Worm (Caenorhabditis elegans) whole organism, L3 larva: ENCODE results near the gene T16G12.6.

Experiments used
- R02D3.7 ChIP-seq: fragments of 150-350 bp; optimal IDR thresholded peaks from 2 replicates; lab custom pipeline; 2014; ENCODE audit warnings: missing biosample characterization, missing genetic modification characterization
- ceh-28 ChIP-seq: fragments of 150-350 bp; optimal IDR thresholded peaks from 2 replicates; lab custom pipeline; 2014; ENCODE audit warnings: missing biosample characterization, missing genetic modification reagents, missing genetic modification characterization
- ceh-82 ChIP-seq: fragments of 150-350 bp; optimal IDR thresholded peaks from 2 replicates; lab custom pipeline; 2014; ENCODE audit warnings: missing biosample characterization, missing genetic modification characterization
- ceh-9 ChIP-seq: sonication (generic microtip); optimal IDR thresholded peaks from 2 replicates; lab custom pipeline; 2018; ENCODE audit warnings: missing biosample characterization, missing genetic modification characterization
- nhr-76 ChIP-seq: fragments of 150-350 bp; sonication (generic microtip); optimal IDR thresholded peaks from 5 replicates; lab custom pipeline; 2014; ENCODE audit warnings: missing biosample characterization, missing genetic modification characterization
- sea-2 ChIP-seq: fragments of 150-350 bp; sonication (generic microtip); optimal IDR thresholded peaks from 4 replicates; lab custom pipeline; 2014; ENCODE audit warnings: missing biosample characterization, missing genetic modification reagents, missing genetic modification characterization
- unc-62 ChIP-seq: fragments of 150-350 bp; sonication (generic microtip); optimal IDR thresholded peaks from 4 replicates; lab custom pipeline; 2014; ENCODE audit warnings: missing biosample characterization, missing genetic modification reagents, missing genetic modification characterization

DNA sequence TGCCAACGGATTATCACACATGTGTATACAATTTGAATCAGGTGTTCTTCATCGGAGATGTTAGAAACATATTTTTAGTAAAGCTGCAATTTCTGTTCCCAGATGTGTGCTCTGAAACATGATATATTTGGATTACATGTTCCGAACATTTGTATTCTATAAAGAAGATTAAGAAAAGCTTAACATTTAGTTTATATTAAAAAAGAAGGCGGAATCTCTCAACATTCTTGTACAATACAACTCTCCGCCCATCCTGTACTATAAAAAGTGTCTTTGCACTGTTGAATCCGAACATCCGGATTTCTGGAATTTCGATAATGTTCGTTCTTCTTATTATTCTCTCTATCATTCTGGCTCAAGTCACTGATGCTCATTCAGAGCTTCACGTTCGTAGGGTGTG, 41.4 kb upstream of the T16G12.6 start, which contains the start of gene ins-23:
- TF ChIP-seq R02D3.7 (tag; lab: Kevin White, UChicago) = no peak
- no peak for TF ChIP-seq sea-2 (GFP tag; lab: Kevin White, UChicago)
- no peak for TF ChIP-seq ceh-9 (tag; lab: Kevin White, UChicago)
- TF ChIP-seq unc-62 (GFP tag; lab: Kevin White, UChicago) = no peak
- TF ChIP-seq ceh-82 (tag; lab: Kevin White, UChicago) = no peak
- TF ChIP-seq nhr-76 (tag; lab: Kevin White, UChicago) = no peak
- TF ChIP-seq ceh-28 (tag; lab: Kevin White, UChicago) = no peak
